Fruit fly (Drosophila melanogaster): ENCODE results near the gene CG7378.

The CG7378 gene

DNA sequence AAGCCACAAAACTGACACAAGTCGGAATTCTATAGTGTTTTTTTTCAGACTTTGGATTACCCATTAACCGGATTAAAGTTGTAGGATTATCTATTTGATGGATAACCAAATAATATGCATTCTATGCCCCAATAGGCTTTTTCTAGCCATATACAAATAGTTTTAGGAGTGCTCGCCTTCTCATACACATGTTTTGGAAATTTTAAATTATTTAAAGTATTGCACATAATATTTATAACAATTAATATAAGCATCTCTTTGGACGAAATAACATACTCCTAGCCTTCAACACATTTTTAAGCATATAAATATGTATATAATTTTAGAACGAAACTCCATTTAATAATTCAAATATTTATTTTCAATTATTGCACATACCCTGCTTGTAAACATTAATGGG lies 29.2 kb downstream of the CG7378 start:
- no peak for TF ChIP-seq Pif1A (GFP tag; optimal IDR thresholded peaks at IDR 0.05)
- no peak for TF ChIP-seq rn (GFP tag; IDR thresholded peaks at IDR 0.05)
- peak; percentile 46 for TF ChIP-seq CG8301 (tag; optimal IDR thresholded peaks at IDR 0.05)
- TF ChIP-seq CG14655 (GFP tag; optimal IDR thresholded peaks at IDR 0.05): peak; percentile 73
- TF ChIP-seq fd96Ca (GFP tag; IDR thresholded peaks at IDR 0.05): no peak
- TF ChIP-seq EcR (GFP tag; optimal IDR thresholded peaks at IDR 0.05): no peak
- TF ChIP-seq CG9948 (tag; optimal IDR thresholded peaks at IDR 0.05): peak; percentile 77
- TF ChIP-seq CG10348 (GFP tag; IDR thresholded peaks at IDR 0.05): no peak
- peak; percentile 43 for TF ChIP-seq CG17806 (tag; optimal IDR thresholded peaks at IDR 0.05)
- TF ChIP-seq CG32121 (GFP tag; IDR thresholded peaks at IDR 0.05): no peak
- TF ChIP-seq CG15710 (tag; optimal IDR thresholded peaks at IDR 0.05): peak; percentile 71
- peak; percentile 79 for TF ChIP-seq CG8159 (tag; optimal IDR thresholded peaks at IDR 0.05)
- TF ChIP-seq D1 (tag; optimal IDR thresholded peaks at IDR 0.05): peak; percentile 30
- TF ChIP-seq CG34367 (tag; optimal IDR thresholded peaks at IDR 0.05): peak; percentile 57
- TF ChIP-seq Ets98B (GFP tag; IDR thresholded peaks at IDR 0.05): no peak
- no peak for TF ChIP-seq CG4496 (GFP tag; IDR thresholded peaks at IDR 0.05)
- TF ChIP-seq Pif1B (GFP tag; optimal IDR thresholded peaks at IDR 0.05): no peak
- no peak for TF ChIP-seq CG13204 (GFP tag; optimal IDR thresholded peaks at IDR 0.05)
- peak; percentile 56 for TF ChIP-seq Snoo (tag; optimal IDR thresholded peaks at IDR 0.05)
- TF ChIP-seq CG12605 (GFP tag; IDR thresholded peaks at IDR 0.05): no peak
- TF ChIP-seq gl (tag; optimal IDR thresholded peaks at IDR 0.05): no peak

DNA sequence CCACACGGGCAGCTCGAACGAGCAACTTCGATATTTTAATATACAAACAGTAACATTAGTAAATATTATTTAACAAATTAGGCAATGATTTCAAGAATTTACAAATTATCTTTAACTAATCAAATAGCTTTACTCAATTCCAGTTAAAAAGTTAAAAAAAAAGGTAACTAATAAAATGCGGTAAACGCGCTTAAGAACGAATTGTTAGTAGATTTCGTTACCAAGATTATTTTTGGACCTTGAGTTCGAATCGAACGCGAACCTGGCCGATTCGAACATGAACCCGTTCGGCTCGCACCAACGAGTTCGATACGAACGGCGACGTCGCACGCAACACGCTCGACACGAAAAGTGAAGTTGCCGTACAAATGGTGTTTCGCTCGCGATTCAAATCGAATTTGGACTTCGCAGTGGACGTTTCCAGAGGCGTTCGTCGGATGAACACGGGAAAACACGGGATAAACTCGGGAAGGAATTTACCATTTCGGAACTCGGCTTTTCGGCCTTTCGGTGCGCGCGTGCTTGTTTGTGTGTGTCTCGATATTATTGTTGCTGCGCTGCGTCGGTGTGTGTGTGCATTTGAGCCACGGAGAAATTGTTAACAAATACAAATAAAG lies 29.8 kb downstream of the CG7378 start, which contains the start of gene CG43759:
CG43759 (plus strand) TSS at position 390 of the 617 bp plus-strand sequence.
- TF ChIP-seq CG13204 (GFP tag; optimal IDR thresholded peaks at IDR 0.05) (peak; percentile 37), Pif1A (GFP tag; optimal IDR thresholded peaks at IDR 0.05) (peak; percentile 6), Pif1B (GFP tag; optimal IDR thresholded peaks at IDR 0.05) (peak; percentile 9), Ets98B (GFP tag; IDR thresholded peaks at IDR 0.05) (peak; percentile 16; the same call in 1 of the 2 replicates), rn (GFP tag; IDR thresholded peaks at IDR 0.05) (no peak), CG12605 (GFP tag; IDR thresholded peaks at IDR 0.05) (0 out of 2 replicates have a peak, but pooled peaks have one; percentile 27), CG4496 (GFP tag; IDR thresholded peaks at IDR 0.05) (peak; percentile 49; the same call in 1 of the 3 replicates), CG8159 (tag; optimal IDR thresholded peaks at IDR 0.05) (no peak)

DNA sequence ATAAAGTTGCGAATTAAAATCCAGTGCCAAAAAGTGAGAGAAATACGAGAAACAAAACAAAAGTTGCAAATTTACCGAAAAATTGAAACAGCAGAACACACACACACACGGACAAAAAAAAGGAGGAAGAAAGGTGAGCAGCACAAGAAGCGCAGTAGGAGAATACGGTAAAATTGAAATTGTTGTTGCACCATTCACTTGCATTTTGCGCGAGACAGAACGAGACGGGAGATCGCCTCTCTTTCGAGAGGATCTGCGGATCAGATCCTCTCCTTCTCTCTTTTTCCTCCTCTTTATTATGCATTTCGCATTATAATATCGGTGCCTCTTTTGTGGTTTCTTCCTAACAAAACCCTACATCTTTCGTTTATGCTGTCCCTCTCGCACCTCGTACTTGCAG lies 30.7 kb downstream of the CG7378 start:
- TF ChIP-seq Ets98B (GFP tag; IDR thresholded peaks at IDR 0.05) (no peak), CG4496 (GFP tag; IDR thresholded peaks at IDR 0.05) (no peak), EcR (GFP tag; optimal IDR thresholded peaks at IDR 0.05) (no peak), CG14655 (GFP tag; optimal IDR thresholded peaks at IDR 0.05) (no peak), CG17806 (tag; optimal IDR thresholded peaks at IDR 0.05) (no peak), gl (tag; optimal IDR thresholded peaks at IDR 0.05) (no peak), CG8301 (tag; optimal IDR thresholded peaks at IDR 0.05) (no peak), Pif1A (GFP tag; optimal IDR thresholded peaks at IDR 0.05) (no peak), CG34367 (tag; optimal IDR thresholded peaks at IDR 0.05) (no peak), CG8159 (tag; optimal IDR thresholded peaks at IDR 0.05) (no peak), fd96Ca (GFP tag; IDR thresholded peaks at IDR 0.05) (no peak), CG9948 (tag; optimal IDR thresholded peaks at IDR 0.05) (no peak), Snoo (tag; optimal IDR thresholded peaks at IDR 0.05) (no peak), CG32121 (GFP tag; IDR thresholded peaks at IDR 0.05) (no peak), CG12605 (GFP tag; IDR thresholded peaks at IDR 0.05) (no peak)

DNA sequence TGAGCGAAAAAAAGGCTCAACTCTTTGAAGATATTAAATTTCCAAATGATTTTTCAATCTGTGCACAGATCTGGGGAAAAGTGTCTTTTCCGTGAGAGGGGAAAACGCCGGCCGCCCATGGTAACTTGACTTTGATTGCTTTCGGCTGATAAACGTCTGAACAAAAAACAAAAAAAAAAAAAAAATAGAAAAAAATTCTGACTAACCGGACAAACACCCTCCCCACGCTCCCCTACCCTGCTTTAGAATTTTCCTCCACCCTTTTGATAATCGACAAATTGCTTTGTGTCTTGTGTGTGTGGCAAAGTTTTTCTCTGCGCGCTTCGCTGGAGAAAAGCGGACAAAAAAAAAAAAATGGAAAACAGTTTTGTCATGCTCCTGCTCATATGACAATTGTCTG lies 33.2 kb downstream of the CG7378 start:
- TF ChIP-seq Snoo (tag; optimal IDR thresholded peaks at IDR 0.05) (no peak), CG9948 (tag; optimal IDR thresholded peaks at IDR 0.05) (no peak), CG15710 (tag; optimal IDR thresholded peaks at IDR 0.05) (no peak), Ets98B (GFP tag; IDR thresholded peaks at IDR 0.05) (no peak)

DNA sequence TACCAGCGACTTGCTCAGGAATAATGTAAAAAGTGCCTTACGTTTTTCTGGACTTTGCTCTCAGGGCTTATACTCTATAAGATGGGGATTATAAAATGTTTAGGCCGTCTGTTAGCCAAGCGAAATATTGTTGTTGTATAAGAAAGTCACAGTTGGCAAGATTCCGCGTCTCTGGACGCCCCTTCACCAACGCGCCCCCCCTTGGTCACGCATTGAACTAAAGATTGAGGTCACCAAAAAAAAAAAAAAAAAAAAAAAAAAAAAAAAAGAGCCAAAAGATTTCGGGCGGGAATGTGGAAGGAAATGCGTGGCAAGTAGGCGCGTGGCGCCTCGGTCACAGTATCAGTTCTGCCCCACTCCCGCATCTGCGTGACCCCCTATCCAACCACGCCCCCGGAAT lies 34.6 kb downstream of the CG7378 start:
- no peak for TF ChIP-seq EcR (GFP tag; optimal IDR thresholded peaks at IDR 0.05)
- TF ChIP-seq fd96Ca (GFP tag; IDR thresholded peaks at IDR 0.05): no peak

DNA sequence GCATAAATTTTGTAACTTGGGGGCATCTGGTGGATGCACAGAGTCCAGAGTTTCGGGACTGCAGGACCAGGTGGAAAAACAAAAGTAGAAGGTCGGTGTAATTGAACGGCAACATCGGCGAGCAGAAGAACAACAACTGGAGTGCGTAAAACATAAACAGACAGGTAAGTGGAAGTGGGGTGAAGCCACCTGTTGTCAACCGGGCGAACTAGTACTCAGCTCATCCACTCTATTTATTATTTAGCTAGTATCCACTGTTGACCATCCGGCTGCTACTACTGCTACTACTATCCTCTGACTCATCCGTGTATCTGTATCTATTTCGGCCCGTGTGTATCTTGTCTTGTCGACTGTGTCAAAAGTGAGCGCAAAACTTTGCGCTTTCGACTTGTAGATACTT lies 36.4 kb downstream of the CG7378 start:
- TF ChIP-seq Snoo (tag; optimal IDR thresholded peaks at IDR 0.05): no peak
- no peak for TF ChIP-seq CG34367 (tag; optimal IDR thresholded peaks at IDR 0.05)
- TF ChIP-seq D1 (tag; optimal IDR thresholded peaks at IDR 0.05): no peak
- TF ChIP-seq CG15710 (tag; optimal IDR thresholded peaks at IDR 0.05): no peak
- TF ChIP-seq CG9948 (tag; optimal IDR thresholded peaks at IDR 0.05): no peak
- TF ChIP-seq fd96Ca (GFP tag; IDR thresholded peaks at IDR 0.05): no peak
- TF ChIP-seq CG10348 (GFP tag; IDR thresholded peaks at IDR 0.05): no peak
- TF ChIP-seq Pif1A (GFP tag; optimal IDR thresholded peaks at IDR 0.05): no peak
- TF ChIP-seq Ets98B (GFP tag; IDR thresholded peaks at IDR 0.05): no peak
- no peak for TF ChIP-seq EcR (GFP tag; optimal IDR thresholded peaks at IDR 0.05)
- TF ChIP-seq Pif1B (GFP tag; optimal IDR thresholded peaks at IDR 0.05): no peak
